Worm (Caenorhabditis elegans): Measurements from ENCODE around the gene nlp-101.

DNA sequence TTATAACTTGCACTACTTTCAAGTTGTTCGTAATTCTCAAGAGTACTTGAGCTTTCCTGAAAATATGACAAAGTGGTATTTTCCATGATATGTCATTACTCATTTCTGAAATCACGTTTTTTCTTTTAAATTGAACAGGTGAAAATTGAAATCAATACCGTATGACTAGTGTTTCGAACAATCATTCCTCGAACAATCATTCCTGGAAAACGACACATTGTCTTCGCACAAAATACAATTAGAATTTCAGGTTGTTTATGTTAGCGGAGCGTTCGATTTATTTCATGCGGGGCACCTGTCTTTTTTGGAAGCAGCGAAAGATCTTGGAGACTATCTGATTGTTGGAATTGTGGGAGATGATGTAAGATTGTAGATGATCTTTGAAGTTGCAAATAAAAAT, 47.5 kb downstream of the nlp-101 start:
- TF ChIP-seq lsy-27 (tag; optimal IDR thresholded peaks at IDR 0.05; ENCODE audit: borderline replicate concordance, insufficient read depth): no peak
- no peak for TF ChIP-seq F22D6.2 (tag; optimal IDR thresholded peaks at IDR 0.05)
- TF ChIP-seq snpc-4 (GFP tag; optimal IDR thresholded peaks at IDR 0.05): no peak
- TF ChIP-seq snpc-4 (tag; optimal IDR thresholded peaks at IDR 0.05): no peak
- TF ChIP-seq cebp-2 (GFP tag; IDR thresholded peaks at IDR 0.05): no peak
- no peak for TF ChIP-seq nhr-120 (GFP tag; IDR thresholded peaks at IDR 0.05)
- no peak for TF ChIP-seq F57C9.4 (tag; optimal IDR thresholded peaks at IDR 0.05)
- no peak for TF ChIP-seq xnd-1 (tag; optimal IDR thresholded peaks at IDR 0.05)
